Fruit fly (Drosophila melanogaster) whole organism, embryonic: ENCODE measurements around the gene Hsp70Aa.

Experiments used
- Atf3 ChIP-seq: fragments of 200-800 bp; sonication (Bioruptor generic); optimal IDR thresholded peaks from 3 replicates; lab custom pipeline; 2016; ENCODE audit warnings: missing biosample characterization, missing genetic modification characterization
- Blimp-1 ChIP-seq: fragments of 200-800 bp; sonication (Bioruptor generic); optimal IDR thresholded peaks from 3 replicates; lab custom pipeline; 2018; ENCODE audit warnings: missing biosample characterization, missing genetic modification characterization, mild to moderate bottlenecking, moderate library complexity, missing genetic modification reagents
- CG10209 ChIP-seq: fragments of 200-800 bp; sonication (Bioruptor generic); optimal IDR thresholded peaks from 3 replicates; lab custom pipeline; 2017; ENCODE audit warnings: missing biosample characterization, mild to moderate bottlenecking, missing genetic modification characterization, missing genetic modification reagents
- CG11247 ChIP-seq: fragments of 200-800 bp; sonication (Bioruptor generic); IDR thresholded peaks from 2 replicates; pipeline ENCODE4 v1.3.6; 2022; ENCODE audit warnings: missing biosample characterization, missing genetic modification characterization
- CG13123 ChIP-seq: fragments of 200-800 bp; sonication (Bioruptor generic); optimal IDR thresholded peaks from 2 replicates; lab custom pipeline; 2016; ENCODE audit warnings: missing biosample characterization, missing genetic modification characterization
- CG13296 ChIP-seq: fragments of 200-800 bp; sonication (Bioruptor generic); optimal IDR thresholded peaks from 3 replicates; lab custom pipeline; 2018; ENCODE audit warnings: missing biosample characterization, mild to moderate bottlenecking, missing genetic modification characterization
- CG13894 ChIP-seq: fragments of 200-800 bp; sonication (Bioruptor generic); optimal IDR thresholded peaks from 3 replicates; lab custom pipeline; 2018; ENCODE audit warnings: missing biosample characterization, mild to moderate bottlenecking, missing genetic modification characterization, moderate library complexity
- CG16815 ChIP-seq: fragments of 200-800 bp; sonication (Bioruptor generic); optimal IDR thresholded peaks from 3 replicates; lab custom pipeline; 2017; ENCODE audit warnings: missing biosample characterization, mild to moderate bottlenecking, missing genetic modification characterization
- CG17361 ChIP-seq: fragments of 200-800 bp; sonication (Bioruptor generic); IDR thresholded peaks from 3 replicates; pipeline ENCODE4 v1.3.6; 2022; ENCODE audit warnings: missing biosample characterization, missing genetic modification characterization
- CG17385 ChIP-seq: fragments of 200-800 bp; sonication (Bioruptor generic); optimal IDR thresholded peaks from 3 replicates; lab custom pipeline; 2018; ENCODE audit warnings: missing biosample characterization, mild to moderate bottlenecking, missing genetic modification characterization
- CG1792 ChIP-seq: fragments of 200-800 bp; sonication (Bioruptor generic); optimal IDR thresholded peaks from 2 replicates; lab custom pipeline; 2016; ENCODE audit warnings: missing biosample characterization, missing genetic modification characterization
- CG2129 ChIP-seq: fragments of 200-800 bp; sonication (Bioruptor generic); IDR thresholded peaks from 2 replicates; pipeline ENCODE4 v1.3.6; 2022; ENCODE audit warnings: missing biosample characterization, missing genetic modification characterization; ENCODE audit not compliant: partially characterized antibody
- CG31224 ChIP-seq: fragments of 200-800 bp; sonication (Bioruptor generic); IDR thresholded peaks from 2 replicates; pipeline ENCODE4 v1.3.6; 2022; ENCODE audit warnings: missing biosample characterization, missing genetic modification characterization
- CG34376 ChIP-seq: fragments of 200-800 bp; sonication (Bioruptor generic); optimal IDR thresholded peaks from 2 replicates; lab custom pipeline; 2018; ENCODE audit warnings: missing biosample characterization, mild to moderate bottlenecking, missing genetic modification characterization
- CG3838 ChIP-seq: fragments of 200-800 bp; sonication (Bioruptor generic); optimal IDR thresholded peaks from 3 replicates; lab custom pipeline; 2016; ENCODE audit warnings: missing biosample characterization, missing genetic modification characterization
- CG6272 ChIP-seq: fragments of 200-800 bp; sonication (Bioruptor generic); IDR thresholded peaks from 2 replicates; pipeline ENCODE4 v1.3.6; 2022; ENCODE audit warnings: missing biosample characterization, missing genetic modification characterization
- CG8359 ChIP-seq: fragments of 200-800 bp; sonication (Bioruptor generic); optimal IDR thresholded peaks from 2 replicates; lab custom pipeline; 2017; ENCODE audit warnings: missing biosample characterization, mild to moderate bottlenecking, missing genetic modification characterization, borderline replicate concordance
- CHES-1-like ChIP-seq: fragments of 200-800 bp; sonication (Bioruptor generic); optimal IDR thresholded peaks from 2 replicates; lab custom pipeline; 2016; ENCODE audit warnings: missing biosample characterization, missing genetic modification characterization
- CTCF ChIP-seq: fragments of 200-800 bp; sonication (Bioruptor generic); optimal IDR thresholded peaks from 2 replicates; lab custom pipeline; 2017; ENCODE audit warnings: missing biosample characterization, mild to moderate bottlenecking, missing genetic modification characterization, moderate library complexity
- Dfd ChIP-seq, 2 experiments: fragments of >200 bp; optimal IDR thresholded peaks; 2 replicates each; lab custom pipeline; 2017; ENCODE audit warnings: missing biosample characterization in 2 of 2, missing genetic modification characterization in 2 of 2
- Dref ChIP-seq: fragments of 200-800 bp; sonication (Bioruptor generic); IDR thresholded peaks from 2 replicates; pipeline ENCODE4 v1.3.6; 2022; ENCODE audit warnings: missing biosample characterization, missing genetic modification characterization
- Elba2 ChIP-seq: fragments of 200-800 bp; sonication (Bioruptor generic); optimal IDR thresholded peaks from 3 replicates; lab custom pipeline; 2016; ENCODE audit warnings: missing biosample characterization, missing genetic modification characterization
- Ets65A ChIP-seq: fragments of 200-800 bp; sonication (Bioruptor generic); peaks from one replicate; lab custom pipeline; 2016; ENCODE audit warnings: missing biosample characterization, missing genetic modification characterization
- Ets97D ChIP-seq: fragments of 200-800 bp; sonication (Bioruptor generic); optimal IDR thresholded peaks from 3 replicates; lab custom pipeline; 2016; ENCODE audit warnings: missing biosample characterization, missing genetic modification characterization
- Fer3 ChIP-seq: fragments of 200-800 bp; sonication (Bioruptor generic); optimal IDR thresholded peaks from 2 replicates; lab custom pipeline; 2018; ENCODE audit warnings: missing biosample characterization, mild to moderate bottlenecking, missing genetic modification characterization, moderate library complexity
- Gsc ChIP-seq: fragments of 200-800 bp; sonication (Bioruptor generic); IDR thresholded peaks from 2 replicates; pipeline ENCODE4 v1.3.6; 2022; ENCODE audit warnings: missing biosample characterization, missing genetic modification characterization
- Hmx ChIP-seq: fragments of 200-800 bp; sonication (Bioruptor generic); optimal IDR thresholded peaks from 2 replicates; lab custom pipeline; 2016; ENCODE audit warnings: missing biosample characterization, missing genetic modification characterization
- Mad ChIP-seq: fragments of 200-800 bp; sonication (Bioruptor generic); optimal IDR thresholded peaks from 2 replicates; lab custom pipeline; 2016; ENCODE audit warnings: missing biosample characterization, missing genetic modification characterization
- Myb ChIP-seq: fragments of 200-800 bp; sonication (Bioruptor generic); optimal IDR thresholded peaks from 2 replicates; lab custom pipeline; 2016; ENCODE audit warnings: missing biosample characterization, missing genetic modification characterization
- NC2α ChIP-seq: fragments of 200-800 bp; sonication (Bioruptor generic); optimal IDR thresholded peaks from 2 replicates; lab custom pipeline; 2016; ENCODE audit warnings: missing biosample characterization, missing genetic modification characterization
- Nf-YA ChIP-seq: fragments of 200-800 bp; sonication (Bioruptor generic); IDR thresholded peaks from 2 replicates; pipeline ENCODE4 v1.3.6; 2022; ENCODE audit warnings: missing biosample characterization, missing genetic modification characterization
- Ptx1 ChIP-seq: fragments of 200-800 bp; sonication (Bioruptor generic); IDR thresholded peaks from 2 replicates; pipeline ENCODE4 v1.3.6; 2022; ENCODE audit warnings: missing biosample characterization, missing genetic modification characterization
- amos ChIP-seq: fragments of 200-800 bp; sonication (Bioruptor generic); IDR thresholded peaks from 2 replicates; pipeline ENCODE4 v1.3.6; 2022; ENCODE audit warnings: missing biosample characterization, missing genetic modification characterization; ENCODE audit not compliant: partially characterized antibody
- croc ChIP-seq: fragments of 200-800 bp; sonication (Bioruptor generic); conservative IDR thresholded peaks from 3 replicates; pipeline ENCODE4 v1.3.6; 2022; ENCODE audit warnings: missing biosample characterization, missing genetic modification characterization
- crol ChIP-seq: fragments of 200-800 bp; sonication (Bioruptor generic); IDR thresholded peaks from 2 replicates; pipeline ENCODE4 v1.3.6; 2022; ENCODE audit warnings: missing biosample characterization, missing genetic modification characterization
- dpn ChIP-seq, 2 experiments: fragments of 200-800 bp; sonication (Bioruptor generic); optimal IDR thresholded peaks; 3 replicates each; lab custom pipeline; 2016; ENCODE audit warnings: missing biosample characterization in 2 of 2, missing genetic modification characterization in 2 of 2
- fd64A ChIP-seq: fragments of 200-800 bp; sonication (Bioruptor generic); optimal IDR thresholded peaks from 3 replicates; lab custom pipeline; 2018; ENCODE audit warnings: missing biosample characterization, mild to moderate bottlenecking, missing genetic modification characterization
- ftz-f1 ChIP-seq: fragments of 200-800 bp; sonication (Bioruptor generic); optimal IDR thresholded peaks from 2 replicates; lab custom pipeline; 2016; ENCODE audit warnings: missing biosample characterization, missing genetic modification characterization
- gcm2 ChIP-seq: fragments of 200-800 bp; sonication (Bioruptor generic); optimal IDR thresholded peaks from 2 replicates; lab custom pipeline; 2016; ENCODE audit warnings: missing biosample characterization, missing genetic modification characterization
- gfzf ChIP-seq: fragments of 200-800 bp; sonication (Bioruptor generic); optimal IDR thresholded peaks from 2 replicates; lab custom pipeline; 2016; ENCODE audit warnings: missing biosample characterization, mild to moderate bottlenecking, missing genetic modification characterization, moderate library complexity
- gsb-n ChIP-seq: fragments of 200-800 bp; sonication (Bioruptor generic); optimal IDR thresholded peaks from 3 replicates; lab custom pipeline; 2018; ENCODE audit warnings: missing biosample characterization, mild to moderate bottlenecking, missing genetic modification characterization
- hb ChIP-seq: fragments of 200-800 bp; sonication (Bioruptor generic); IDR thresholded peaks from 3 replicates; pipeline ENCODE4 v1.3.6; 2022; ENCODE audit warnings: missing biosample characterization, missing genetic modification characterization; ENCODE audit not compliant: partially characterized antibody
- jing ChIP-seq: fragments of 200-800 bp; sonication (Bioruptor generic); optimal IDR thresholded peaks from 2 replicates; lab custom pipeline; 2018; ENCODE audit warnings: missing biosample characterization, mild to moderate bottlenecking, missing genetic modification characterization
- ken ChIP-seq: fragments of 200-800 bp; sonication (Bioruptor generic); IDR thresholded peaks from 3 replicates; pipeline ENCODE4 v1.3.6; 2022; ENCODE audit warnings: missing biosample characterization, missing genetic modification characterization
- klu ChIP-seq: fragments of 200-800 bp; sonication (Bioruptor generic); IDR thresholded peaks from 2 replicates; pipeline ENCODE4 v1.3.6; 2022; ENCODE audit warnings: missing biosample characterization, missing genetic modification characterization
- knrl ChIP-seq: fragments of 200-800 bp; sonication (Bioruptor generic); IDR thresholded peaks from 3 replicates; pipeline ENCODE4 v1.3.6; 2022; ENCODE audit warnings: missing biosample characterization, missing genetic modification characterization; ENCODE audit not compliant: partially characterized antibody
- lov ChIP-seq, 2 experiments: fragments of 200-800 bp in 1 of 2; fragments of >200 bp in 1 of 2; sonication (Bioruptor generic) in 1 of 2; IDR thresholded peaks in 1 of 2; optimal IDR thresholded peaks in 1 of 2; 2 replicates in 1 of 2; 3 replicates in 1 of 2; pipeline versions ENCODE4 v1.3.6 to Lab custom; 2017 to 2022; ENCODE audit warnings: missing biosample characterization in 1 of 2, missing genetic modification characterization in 1 of 2
- nmo ChIP-seq: fragments of 200-800 bp; sonication (Bioruptor generic); optimal IDR thresholded peaks from 2 replicates; lab custom pipeline; 2018; ENCODE audit warnings: missing biosample characterization, mild to moderate bottlenecking, missing genetic modification characterization, moderate library complexity
- peb ChIP-seq: fragments of 200-800 bp; sonication (Bioruptor generic); IDR thresholded peaks from 2 replicates; pipeline ENCODE4 v1.3.6; 2022; ENCODE audit warnings: missing biosample characterization, missing genetic modification characterization
- ranshi ChIP-seq: fragments of 200-800 bp; sonication (Bioruptor generic); IDR thresholded peaks from 2 replicates; pipeline ENCODE4 v1.3.6; 2022; ENCODE audit warnings: missing biosample characterization, missing genetic modification characterization
- sens-2 ChIP-seq: fragments of 200-800 bp; sonication (Bioruptor generic); IDR thresholded peaks from 2 replicates; pipeline ENCODE4 v1.3.6; 2022; ENCODE audit warnings: missing biosample characterization, missing genetic modification characterization
- zf30C ChIP-seq: fragments of 200-800 bp; sonication (Bioruptor generic); optimal IDR thresholded peaks from 3 replicates; lab custom pipeline; 2018; ENCODE audit warnings: missing biosample characterization, mild to moderate bottlenecking, missing genetic modification characterization

Gene Hsp70Aa

dm6 chr3R:11920605-11921004 is 35.7 kb downstream of the Hsp70Aa start (continued):
- no peak for TF ChIP-seq CG13296 (GFP tag; lab: Kevin White, UChicago)
- no peak for TF ChIP-seq CG16815 (GFP tag; lab: Kevin White, UChicago)
- TF ChIP-seq CG13123: no peak
- no peak for TF ChIP-seq CG17361 (GFP tag; lab: Robert Waterston, UW)
- TF ChIP-seq Ets97D (GFP tag; lab: Kevin White, UChicago): no peak
- TF ChIP-seq ranshi: peak; percentile 25; the same call in 1 of the 2 replicates
- TF ChIP-seq Atf3 (GFP tag; lab: Kevin White, UChicago): no peak
- TF ChIP-seq amos (GFP tag; lab: Robert Waterston, UW): no peak
- TF ChIP-seq CG11247 (GFP tag; lab: Robert Waterston, UW): no peak
- TF ChIP-seq Hmx: no peak
- TF ChIP-seq CG10209 (GFP tag; lab: Kevin White, UChicago): no peak
- no peak for TF ChIP-seq CG6272 (GFP tag; lab: Robert Waterston, UW)
- 0 out of 3 replicates have a peak, but pooled peaks have one; percentile 31 for TF ChIP-seq ken (GFP tag; lab: Robert Waterston, UW)
- no peak for TF ChIP-seq lov (optimal IDR thresholded peaks at IDR 0.05; lab: Kevin White, UChicago)
- no peak for TF ChIP-seq lov (GFP tag; IDR thresholded peaks at IDR 0.05; lab: Robert Waterston, UW)
- TF ChIP-seq crol (GFP tag; lab: Robert Waterston, UW): peak; percentile 49; the same call in 1 of the 2 replicates
- no peak for TF ChIP-seq croc (GFP tag; lab: Robert Waterston, UW)
- no peak for TF ChIP-seq CG8359 (GFP tag; lab: Kevin White, UChicago)
- no peak for TF ChIP-seq CG31224
- TF ChIP-seq NC2α: no peak
- TF ChIP-seq Fer3 (tag; lab: Kevin White, UChicago): peak; percentile 20
- TF ChIP-seq peb (GFP tag; lab: Robert Waterston, UW): 0 out of 2 replicates have a peak, but pooled peaks have one; percentile 19
- no peak for TF ChIP-seq Blimp-1
- TF ChIP-seq hb (GFP tag; lab: Robert Waterston, UW): no peak
- TF ChIP-seq CTCF (GFP tag; lab: Kevin White, UChicago): no peak
- no peak for TF ChIP-seq CG1792
- no peak for TF ChIP-seq CG13894 (tag; lab: Kevin White, UChicago)
- TF ChIP-seq dpn (GFP tag; optimal IDR thresholded peaks at IDR 0.05; lab: Kevin White, UChicago): peak in 1 of 2 experiments; percentile 6
- TF ChIP-seq Dfd (GFP tag; optimal IDR thresholded peaks at IDR 0.05; lab: Kevin White, UChicago): no peak
- no peak for TF ChIP-seq gcm2 (GFP tag; lab: Kevin White, UChicago)
- no peak for TF ChIP-seq CHES-1-like (GFP tag; lab: Kevin White, UChicago)
- TF ChIP-seq Ets65A (GFP tag; lab: Kevin White, UChicago): no peak
- TF ChIP-seq Nf-YA (GFP tag; lab: Robert Waterston, UW): no peak
- no peak for TF ChIP-seq ftz-f1 (GFP tag; lab: Kevin White, UChicago)
- no peak for TF ChIP-seq CG34376
- TF ChIP-seq jing: no peak
- peak; percentile 24 for TF ChIP-seq CG17385 (GFP tag; lab: Kevin White, UChicago)
- TF ChIP-seq fd64A (GFP tag; lab: Kevin White, UChicago): no peak
- TF ChIP-seq Elba2 (GFP tag; lab: Kevin White, UChicago): no peak
- TF ChIP-seq Gsc (GFP tag; lab: Robert Waterston, UW): no peak
- no peak for TF ChIP-seq knrl (GFP tag; lab: Robert Waterston, UW)
- TF ChIP-seq sens-2 (GFP tag; lab: Robert Waterston, UW): no peak
- TF ChIP-seq Dref (GFP tag; lab: Robert Waterston, UW): no peak
- TF ChIP-seq gfzf (GFP tag; lab: Kevin White, UChicago): no peak
- peak; percentile 52 for TF ChIP-seq Ptx1 (GFP tag; lab: Robert Waterston, UW)
- no peak for TF ChIP-seq Myb (GFP tag; lab: Kevin White, UChicago)
- TF ChIP-seq Mad (GFP tag; lab: Kevin White, UChicago): no peak
- TF ChIP-seq zf30C (GFP tag; lab: Kevin White, UChicago): no peak
- TF ChIP-seq gsb-n (tag; lab: Kevin White, UChicago): no peak
- TF ChIP-seq klu (GFP tag; lab: Robert Waterston, UW): no peak
- no peak for TF ChIP-seq CG3838
- no peak for TF ChIP-seq CG2129
- TF ChIP-seq nmo (GFP tag; lab: Kevin White, UChicago): peak; percentile 33
